Worm (Caenorhabditis elegans): ENCODE measurements around the gene F58D12.1.

The F58D12.1 gene

ce11 chrV:14064422-14064821 is 15.0 kb downstream of the F58D12.1 start, which contains the start of gene D1086.21:
Gene D1086.21 (plus strand): TSS chrV:14064722.
- TF ChIP-seq tbx-8 (GFP tag; optimal IDR thresholded peaks at IDR 0.05) (no peak), unc-62 (GFP tag; optimal IDR thresholded peaks at IDR 0.05) (no peak), mab-5 (tag; optimal IDR thresholded peaks at IDR 0.05) (no peak), zip-8 (tag; optimal IDR thresholded peaks at IDR 0.05) (no peak), lin-13 (tag; optimal IDR thresholded peaks at IDR 0.05) (no peak), M03D4.4 (tag; optimal IDR thresholded peaks at IDR 0.05) (no peak), bed-3 (GFP tag; optimal IDR thresholded peaks at IDR 0.05) (no peak), ceh-83 (GFP tag; optimal IDR thresholded peaks at IDR 0.05) (no peak), cnd-1 (tag; optimal IDR thresholded peaks at IDR 0.05) (no peak), lsy-2 (tag; optimal IDR thresholded peaks at IDR 0.05) (no peak), ceh-43 (GFP tag; optimal IDR thresholded peaks at IDR 0.05) (no peak), nhr-28 (tag; optimal IDR thresholded peaks at IDR 0.05) (no peak)

ce11 chrV:14067816-14068296 is 18.5 kb downstream of the F58D12.1 start, which contains the start of gene D1086.17:
Gene D1086.17 (plus strand): TSS chrV:14067866.
- TF ChIP-seq ceh-43 (GFP tag; optimal IDR thresholded peaks at IDR 0.05) = no peak
- no peak for TF ChIP-seq blmp-1 (tag; optimal IDR thresholded peaks at IDR 0.05)
- no peak for TF ChIP-seq ham-2 (GFP tag; optimal IDR thresholded peaks at IDR 0.05)
- no peak for TF ChIP-seq cnd-1 (tag; optimal IDR thresholded peaks at IDR 0.05)
- no peak for TF ChIP-seq lin-13 (tag; optimal IDR thresholded peaks at IDR 0.05)
- TF ChIP-seq nhr-28 (tag; optimal IDR thresholded peaks at IDR 0.05) = no peak
- TF ChIP-seq unc-39 (tag; optimal IDR thresholded peaks at IDR 0.05) = no peak
- no peak for TF ChIP-seq lsy-2 (tag; optimal IDR thresholded peaks at IDR 0.05)
- TF ChIP-seq ces-1 (GFP tag; optimal IDR thresholded peaks at IDR 0.05) = no peak
- no peak for TF ChIP-seq ztf-11 (tag; optimal IDR thresholded peaks at IDR 0.05)
- no peak for TF ChIP-seq unc-62 (GFP tag; optimal IDR thresholded peaks at IDR 0.05)
- no peak for TF ChIP-seq zip-8 (tag; optimal IDR thresholded peaks at IDR 0.05)
- no peak for TF ChIP-seq M03D4.4 (tag; optimal IDR thresholded peaks at IDR 0.05)

ce11 chrV:14069899-14070298 is 20.5 kb downstream of the F58D12.1 start:
- TF ChIP-seq ces-1 (GFP tag; optimal IDR thresholded peaks at IDR 0.05) (no peak), unc-39 (tag; optimal IDR thresholded peaks at IDR 0.05) (no peak)

ce11 chrV:14074160-14074559 is 24.8 kb downstream of the F58D12.1 start, which contains the start of gene D1086.11:
Gene D1086.11 (plus strand): TSS chrV:14074460.
- no peak for TF ChIP-seq bed-3 (GFP tag; optimal IDR thresholded peaks at IDR 0.05)
- no peak for TF ChIP-seq mep-1 (tag; optimal IDR thresholded peaks at IDR 0.05)
- no peak for TF ChIP-seq lin-13 (tag; optimal IDR thresholded peaks at IDR 0.05)
- no peak for TF ChIP-seq nhr-76 (tag; optimal IDR thresholded peaks at IDR 0.05)
- TF ChIP-seq lsy-2 (tag; optimal IDR thresholded peaks at IDR 0.05) = no peak
- TF ChIP-seq sem-2 (GFP tag; optimal IDR thresholded peaks at IDR 0.05) = no peak
- TF ChIP-seq flh-1 (GFP tag; optimal IDR thresholded peaks at IDR 0.05) = no peak
- no peak for TF ChIP-seq ceh-43 (GFP tag; optimal IDR thresholded peaks at IDR 0.05)

ce11 chrV:14079501-14079900 is 30.1 kb downstream of the F58D12.1 start, which contains the start of gene D1086.6:
Gene D1086.6 (plus strand): TSS chrV:14079801.
- TF ChIP-seq ceh-39 (tag; optimal IDR thresholded peaks at IDR 0.05) = no peak
- TF ChIP-seq hlh-1 (tag; optimal IDR thresholded peaks at IDR 0.05) = no peak
- no peak for TF ChIP-seq mab-5 (tag; optimal IDR thresholded peaks at IDR 0.05)
- TF ChIP-seq mls-2 (tag; optimal IDR thresholded peaks at IDR 0.05) = no peak
- no peak for TF ChIP-seq nhr-12 (tag; optimal IDR thresholded peaks at IDR 0.05)
- no peak for TF ChIP-seq elt-3 (tag; optimal IDR thresholded peaks at IDR 0.05)
- TF ChIP-seq snpc-4 (tag; optimal IDR thresholded peaks at IDR 0.05) = no peak
- TF ChIP-seq nhr-28 (tag; optimal IDR thresholded peaks at IDR 0.05) = no peak
- no peak for TF ChIP-seq pha-4 (tag; optimal IDR thresholded peaks at IDR 0.05)

ce11 chrV:14082453-14082852 is 33.1 kb downstream of the F58D12.1 start, which contains the start of gene D1086.10:
Gene D1086.10 (plus strand): TSS chrV:14082753.
- TF ChIP-seq pha-4 (tag; optimal IDR thresholded peaks at IDR 0.05) (no peak), zip-8 (tag; optimal IDR thresholded peaks at IDR 0.05) (no peak), ceh-83 (GFP tag; optimal IDR thresholded peaks at IDR 0.05) (no peak), nhr-237 (tag; optimal IDR thresholded peaks at IDR 0.05) (no peak), blmp-1 (tag; optimal IDR thresholded peaks at IDR 0.05) (no peak), ham-2 (GFP tag; optimal IDR thresholded peaks at IDR 0.05) (no peak), sem-2 (GFP tag; optimal IDR thresholded peaks at IDR 0.05) (no peak), ztf-11 (tag; optimal IDR thresholded peaks at IDR 0.05) (no peak), elt-1 (tag; optimal IDR thresholded peaks at IDR 0.05; ENCODE audit: borderline replicate concordance, insufficient read depth) (no peak), ces-1 (GFP tag; optimal IDR thresholded peaks at IDR 0.05) (no peak)

Measured in whole organism, mixed stage, embryonic.